Worm (Caenorhabditis elegans): Measurements from ENCODE around the gene C03A3.3.

C03A3.3 gene

DNA sequence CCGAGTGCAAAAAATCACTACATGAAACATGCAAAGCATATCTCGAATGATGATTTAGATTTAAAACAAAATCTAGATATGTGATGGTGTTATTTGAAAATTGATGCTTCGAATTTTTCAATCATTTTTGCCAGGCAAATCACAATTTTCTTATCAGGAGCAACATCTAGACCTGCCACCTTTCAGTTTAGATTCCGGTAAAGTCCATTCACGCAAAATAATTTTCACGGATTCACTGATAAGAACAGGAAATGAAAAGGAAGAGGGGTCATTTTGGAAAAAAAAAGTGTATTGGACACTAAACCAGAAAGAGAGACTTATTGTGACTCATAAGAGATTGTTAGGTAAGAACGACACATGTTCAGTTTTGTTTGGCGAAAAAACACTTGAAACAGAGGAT lies 16.9 kb downstream of the C03A3.3 start:
- TF ChIP-seq hlh-1 (tag; optimal IDR thresholded peaks at IDR 0.05) (no peak), flh-1 (GFP tag; optimal IDR thresholded peaks at IDR 0.05) (no peak), pha-4 (tag; optimal IDR thresholded peaks at IDR 0.05) (no peak), mep-1 (tag; optimal IDR thresholded peaks at IDR 0.05) (no peak)

DNA sequence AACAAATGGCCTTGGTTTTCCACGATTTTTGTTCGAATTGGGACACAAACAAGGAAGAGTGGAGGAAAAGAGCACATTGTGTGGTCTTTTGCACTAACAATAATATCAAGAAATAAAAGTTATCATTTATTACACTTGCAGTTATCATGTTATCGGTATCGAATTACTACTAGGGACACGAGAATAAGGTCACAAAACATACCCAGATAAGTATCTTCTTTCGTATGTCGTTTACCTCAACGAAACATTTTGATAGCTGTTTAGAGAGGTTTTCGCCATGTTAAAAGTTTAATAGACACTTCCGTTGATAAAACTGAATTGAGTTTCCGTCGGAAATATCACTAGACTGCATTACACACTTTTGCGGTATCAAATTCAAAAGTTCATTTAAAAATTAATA lies 17.9 kb downstream of the C03A3.3 start:
- no peak for TF ChIP-seq ztf-11 (tag; optimal IDR thresholded peaks at IDR 0.05)
- no peak for TF ChIP-seq unc-62 (GFP tag; optimal IDR thresholded peaks at IDR 0.05)

DNA sequence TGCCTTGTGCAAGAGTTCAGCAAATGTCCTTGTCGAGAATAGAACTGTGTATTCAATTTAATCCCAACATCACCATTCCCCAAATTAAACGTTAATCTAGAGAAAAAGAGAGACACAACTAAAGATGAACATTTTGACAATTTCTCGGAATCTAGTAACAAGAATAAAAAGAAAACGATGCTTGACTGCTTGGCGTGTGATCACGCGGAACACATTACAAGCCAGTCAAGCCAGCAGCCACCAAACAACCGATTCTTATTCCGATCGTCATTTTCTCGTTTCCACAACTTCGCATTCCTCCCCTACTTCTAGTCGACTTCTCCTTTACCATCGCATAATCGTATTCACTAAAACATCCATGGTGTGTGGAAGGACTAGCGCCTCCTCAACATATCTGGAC lies 19.5 kb downstream of the C03A3.3 start:
- TF ChIP-seq lin-13 (tag; optimal IDR thresholded peaks at IDR 0.05) (no peak), mls-2 (tag; optimal IDR thresholded peaks at IDR 0.05) (no peak), unc-120 (tag; optimal IDR thresholded peaks at IDR 0.05; ENCODE audit: poor library complexity, severe bottlenecking) (no peak), nhr-237 (tag; optimal IDR thresholded peaks at IDR 0.05) (no peak), elt-3 (tag; optimal IDR thresholded peaks at IDR 0.05) (no peak), snpc-4 (tag; optimal IDR thresholded peaks at IDR 0.05) (no peak), M03D4.4 (tag; optimal IDR thresholded peaks at IDR 0.05) (no peak), ces-1 (GFP tag; optimal IDR thresholded peaks at IDR 0.05) (no peak), blmp-1 (tag; optimal IDR thresholded peaks at IDR 0.05) (no peak), sem-2 (GFP tag; optimal IDR thresholded peaks at IDR 0.05) (no peak), ceh-39 (tag; optimal IDR thresholded peaks at IDR 0.05) (no peak), nhr-76 (tag; optimal IDR thresholded peaks at IDR 0.05) (no peak), flh-1 (GFP tag; optimal IDR thresholded peaks at IDR 0.05) (no peak), ceh-83 (GFP tag; optimal IDR thresholded peaks at IDR 0.05) (no peak), nhr-2 (tag; optimal IDR thresholded peaks at IDR 0.05) (no peak), sptf-1 (tag; optimal IDR thresholded peaks at IDR 0.05) (no peak)

DNA sequence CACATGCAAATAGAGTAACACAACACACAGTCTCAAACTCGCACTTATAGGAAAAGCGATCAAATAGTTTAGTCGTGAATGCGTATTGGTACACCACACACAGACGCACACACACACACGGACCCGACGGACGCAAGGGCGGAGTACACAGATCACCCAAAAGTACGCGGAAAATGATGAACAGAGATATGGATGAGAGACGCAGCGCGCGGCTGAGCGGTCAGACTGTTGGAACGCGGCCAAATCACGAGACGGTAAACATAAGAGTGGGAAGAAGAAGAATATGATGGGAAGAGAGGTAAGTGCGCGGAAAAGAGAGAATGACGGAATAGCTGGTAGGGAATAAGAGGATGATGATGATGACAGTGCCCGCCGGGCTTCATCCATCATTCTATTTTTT lies 20.8 kb downstream of the C03A3.3 start:
- TF ChIP-seq drap-1 (GFP tag; optimal IDR thresholded peaks at IDR 0.05) (peak; percentile 71), hlh-1 (tag; optimal IDR thresholded peaks at IDR 0.05) (peak; percentile 32), pha-4 (tag; optimal IDR thresholded peaks at IDR 0.05) (peak; percentile 82), unc-39 (tag; optimal IDR thresholded peaks at IDR 0.05) (no peak), unc-62 (GFP tag; optimal IDR thresholded peaks at IDR 0.05) (peak; percentile 24), ceh-43 (GFP tag; optimal IDR thresholded peaks at IDR 0.05) (no peak), mls-2 (tag; optimal IDR thresholded peaks at IDR 0.05) (peak; percentile 40), ces-1 (GFP tag; optimal IDR thresholded peaks at IDR 0.05) (no peak), ham-2 (GFP tag; optimal IDR thresholded peaks at IDR 0.05) (peak; percentile 73), M03D4.4 (tag; optimal IDR thresholded peaks at IDR 0.05) (peak; percentile 59), mep-1 (tag; optimal IDR thresholded peaks at IDR 0.05) (no peak), sptf-1 (tag; optimal IDR thresholded peaks at IDR 0.05) (peak; percentile 53)

DNA sequence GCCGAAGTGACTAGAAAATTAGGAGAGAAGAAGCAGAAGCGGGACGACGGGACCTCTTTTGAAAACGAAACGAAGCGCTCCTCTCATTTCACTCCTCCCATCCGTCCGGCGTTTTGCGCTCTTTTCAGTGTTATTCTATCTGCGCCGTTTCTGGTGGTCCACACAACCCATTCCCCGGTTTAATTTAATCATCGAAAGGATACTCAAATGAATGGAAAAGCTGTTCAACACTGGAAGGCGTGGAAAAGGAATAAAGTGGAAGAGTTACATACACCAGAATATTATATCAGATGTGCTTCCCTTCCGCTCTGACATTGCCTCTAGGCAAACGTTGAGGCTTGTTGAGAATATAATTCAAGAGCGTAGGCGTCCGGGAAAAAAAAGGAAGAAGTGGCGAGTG lies 23.8 kb downstream of the C03A3.3 start:
- TF ChIP-seq nhr-76 (tag; optimal IDR thresholded peaks at IDR 0.05) (no peak), ces-1 (GFP tag; optimal IDR thresholded peaks at IDR 0.05) (peak; percentile 76), lsy-2 (tag; optimal IDR thresholded peaks at IDR 0.05) (no peak), cnd-1 (tag; optimal IDR thresholded peaks at IDR 0.05) (no peak), drap-1 (GFP tag; optimal IDR thresholded peaks at IDR 0.05) (no peak), zip-8 (tag; optimal IDR thresholded peaks at IDR 0.05) (no peak)

DNA sequence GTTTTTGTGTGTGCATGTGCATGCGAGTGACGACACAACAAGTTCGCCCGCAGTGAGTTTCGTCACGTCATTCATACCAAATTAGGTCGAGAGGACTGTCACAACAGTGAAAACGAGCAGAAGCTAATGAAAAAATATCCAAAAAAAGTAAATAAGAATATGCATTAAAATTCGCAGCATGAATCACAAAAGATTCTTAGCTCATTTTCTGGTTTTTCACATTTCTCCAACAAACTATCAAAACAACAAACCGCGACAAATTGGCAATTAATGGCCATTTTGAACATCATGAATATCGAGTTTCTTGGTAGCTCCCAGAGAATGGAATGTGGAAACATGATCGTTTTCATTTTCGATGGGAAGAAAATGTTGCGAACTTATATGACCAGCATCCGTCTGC lies 25.3 kb downstream of the C03A3.3 start:
- TF ChIP-seq sptf-1 (tag; optimal IDR thresholded peaks at IDR 0.05) (no peak), ceh-39 (tag; optimal IDR thresholded peaks at IDR 0.05) (no peak), blmp-1 (tag; optimal IDR thresholded peaks at IDR 0.05) (no peak), ztf-11 (tag; optimal IDR thresholded peaks at IDR 0.05) (no peak), mep-1 (tag; optimal IDR thresholded peaks at IDR 0.05) (no peak), mls-2 (tag; optimal IDR thresholded peaks at IDR 0.05) (no peak), unc-120 (tag; optimal IDR thresholded peaks at IDR 0.05; ENCODE audit: poor library complexity, severe bottlenecking) (no peak), ceh-83 (GFP tag; optimal IDR thresholded peaks at IDR 0.05) (no peak), M03D4.4 (tag; optimal IDR thresholded peaks at IDR 0.05) (no peak), unc-39 (tag; optimal IDR thresholded peaks at IDR 0.05) (no peak), lin-32 (GFP tag; optimal IDR thresholded peaks at IDR 0.05) (no peak), zip-8 (tag; optimal IDR thresholded peaks at IDR 0.05) (no peak), tbx-8 (GFP tag; optimal IDR thresholded peaks at IDR 0.05) (no peak), sem-2 (GFP tag; optimal IDR thresholded peaks at IDR 0.05) (no peak), elt-3 (tag; optimal IDR thresholded peaks at IDR 0.05) (no peak), pha-4 (tag; optimal IDR thresholded peaks at IDR 0.05) (no peak), flh-1 (GFP tag; optimal IDR thresholded peaks at IDR 0.05) (no peak), snpc-4 (tag; optimal IDR thresholded peaks at IDR 0.05) (no peak), nhr-28 (tag; optimal IDR thresholded peaks at IDR 0.05) (no peak)

All from whole organism, mixed stage, embryonic.